Fruit fly (Drosophila melanogaster) whole organism, embryonic: ENCODE measurements around the gene Jhbp16.

ENCODE experiments used
- Antp ChIP-seq: fragments of 200-800 bp; sonication (Bioruptor generic); optimal IDR thresholded peaks from 3 replicates; lab custom pipeline; 2016; ENCODE audit warnings: missing biosample characterization, missing genetic modification characterization
- CG10543 ChIP-seq: fragments of 200-800 bp; sonication (Bioruptor generic); optimal IDR thresholded peaks from 3 replicates; lab custom pipeline; 2017; ENCODE audit warnings: missing biosample characterization, mild to moderate bottlenecking, missing genetic modification characterization, moderate library complexity
- CG11085 ChIP-seq: fragments of 200-800 bp; sonication (Bioruptor generic); IDR thresholded peaks from 2 replicates; pipeline ENCODE4 v1.3.6; 2022; ENCODE audit warnings: missing biosample characterization, missing genetic modification characterization
- CG12236 ChIP-seq: fragments of 200-800 bp; sonication (Bioruptor generic); optimal IDR thresholded peaks from 2 replicates; lab custom pipeline; 2016; ENCODE audit warnings: missing biosample characterization, missing genetic modification characterization
- CG12769 ChIP-seq: fragments of 200-800 bp; sonication (Bioruptor generic); optimal IDR thresholded peaks from 2 replicates; lab custom pipeline; 2019; ENCODE audit warnings: missing biosample characterization, mild to moderate bottlenecking, missing genetic modification characterization, moderate library complexity
- CG13287 ChIP-seq: fragments of 200-800 bp; sonication (Bioruptor generic); IDR thresholded peaks from 2 replicates; pipeline ENCODE4 v1.3.6; 2022; ENCODE audit warnings: missing biosample characterization, missing genetic modification characterization; ENCODE audit not compliant: partially characterized antibody
- CG1603 ChIP-seq: fragments of 200-800 bp; sonication (Bioruptor generic); optimal IDR thresholded peaks from 2 replicates; lab custom pipeline; 2019; ENCODE audit warnings: missing biosample characterization, mild to moderate bottlenecking, missing genetic modification characterization, moderate library complexity
- CG17186 ChIP-seq: fragments of 200-800 bp; sonication (Bioruptor generic); optimal IDR thresholded peaks from 3 replicates; lab custom pipeline; 2017; ENCODE audit warnings: missing biosample characterization, missing genetic modification reagents, missing genetic modification characterization
- CG18011 ChIP-seq: fragments of 200-800 bp; sonication (Bioruptor generic); optimal IDR thresholded peaks from 2 replicates; lab custom pipeline; 2017; ENCODE audit warnings: missing biosample characterization, missing genetic modification characterization, mild to moderate bottlenecking, moderate library complexity, missing genotype
- CG2199 ChIP-seq: fragments of 200-800 bp; sonication (Bioruptor generic); IDR thresholded peaks from 3 replicates; pipeline ENCODE4 v1.3.6; 2022; ENCODE audit warnings: missing biosample characterization, missing genetic modification characterization
- CG31224 ChIP-seq: fragments of 200-800 bp; sonication (Bioruptor generic); IDR thresholded peaks from 2 replicates; pipeline ENCODE4 v1.3.6; 2022; ENCODE audit warnings: missing biosample characterization, missing genetic modification characterization
- CG3407 ChIP-seq: fragments of 200-800 bp; sonication (Bioruptor generic); optimal IDR thresholded peaks from 2 replicates; lab custom pipeline; 2018; ENCODE audit warnings: missing biosample characterization, mild to moderate bottlenecking, missing genetic modification characterization
- CG4404 ChIP-seq: fragments of 200-800 bp; sonication (Bioruptor generic); IDR thresholded peaks from 2 replicates; pipeline ENCODE4 v1.3.6; 2022; ENCODE audit warnings: missing biosample characterization, missing genetic modification characterization
- CG6175 ChIP-seq: fragments of 200-800 bp; sonication (Bioruptor generic); IDR thresholded peaks from 3 replicates; pipeline ENCODE4 v1.3.6; 2022; ENCODE audit warnings: missing biosample characterization, missing genetic modification characterization
- CG6791 ChIP-seq: fragments of 200-800 bp; sonication (Bioruptor generic); IDR thresholded peaks from 3 replicates; pipeline ENCODE4 v1.3.6; 2022; ENCODE audit warnings: missing biosample characterization, missing genetic modification characterization; ENCODE audit not compliant: partially characterized antibody
- CG8290 ChIP-seq, 3 experiments: fragments of 200-800 bp; sonication (Bioruptor generic); optimal IDR thresholded peaks; 2 replicates each; lab custom pipeline; 2016 to 2019; ENCODE audit warnings: missing biosample characterization in 3 of 3, missing genetic modification characterization in 3 of 3, mild to moderate bottlenecking in 2 of 3, moderate library complexity in 1 of 3
- CoRest ChIP-seq: fragments of 200-800 bp; sonication (Bioruptor generic); optimal IDR thresholded peaks from 3 replicates; lab custom pipeline; 2018; ENCODE audit warnings: missing biosample characterization, mild to moderate bottlenecking, missing genetic modification characterization, moderate library complexity
- Deaf1 ChIP-seq: fragments of 200-800 bp; optimal IDR thresholded peaks from 3 replicates; lab custom pipeline; 2019; ENCODE audit warnings: missing biosample characterization, mild to moderate bottlenecking, missing genetic modification characterization, moderate library complexity
- Ets65A ChIP-seq: fragments of 200-800 bp; sonication (Bioruptor generic); peaks from one replicate; lab custom pipeline; 2016; ENCODE audit warnings: missing biosample characterization, missing genetic modification characterization
- Gsc ChIP-seq: fragments of 200-800 bp; sonication (Bioruptor generic); IDR thresholded peaks from 2 replicates; pipeline ENCODE4 v1.3.6; 2022; ENCODE audit warnings: missing biosample characterization, missing genetic modification characterization
- HLH3B ChIP-seq: fragments of 200-800 bp; sonication (Bioruptor generic); IDR thresholded peaks from 2 replicates; pipeline ENCODE4 v1.3.6; 2022; ENCODE audit warnings: missing biosample characterization, missing genetic modification characterization
- Hr3 ChIP-seq: fragments of 200-800 bp; sonication (Bioruptor generic); optimal IDR thresholded peaks from 3 replicates; lab custom pipeline; 2016; ENCODE audit warnings: missing biosample characterization, missing genetic modification characterization
- Med ChIP-seq: fragments of 200-800 bp; sonication (Bioruptor generic); peaks from one replicate; lab custom pipeline; 2016; ENCODE audit warnings: missing biosample characterization, missing genetic modification characterization, mild to moderate bottlenecking, inconsistent platforms, moderate library complexity
- Trl ChIP-seq, 3 experiments: fragments of >200 bp in 2 of 3; fragments of 200-800 bp in 1 of 3; sonication (Bioruptor generic) in 1 of 3; optimal IDR thresholded peaks; 2 replicates in 1 of 3; 3 replicates in 2 of 3; lab custom pipeline; 2016 to 2017; ENCODE audit warnings: missing biosample characterization in 1 of 3, missing genetic modification characterization in 1 of 3
- Usf ChIP-seq: fragments of 200-800 bp; sonication (Bioruptor generic); optimal IDR thresholded peaks from 2 replicates; lab custom pipeline; 2017; ENCODE audit warnings: missing genotype, missing biosample characterization, missing genetic modification characterization
- Vsx1 ChIP-seq: fragments of 200-800 bp; sonication (Bioruptor generic); optimal IDR thresholded peaks from 2 replicates; lab custom pipeline; 2017; ENCODE audit warnings: missing biosample characterization, mild to moderate bottlenecking, missing genetic modification characterization, missing genetic modification reagents
- abd-A ChIP-seq: fragments of 200-800 bp; sonication (Bioruptor generic); optimal IDR thresholded peaks from 3 replicates; lab custom pipeline; 2019; ENCODE audit warnings: missing biosample characterization, mild to moderate bottlenecking, missing genetic modification characterization, moderate library complexity
- cg ChIP-seq: fragments of 200-800 bp; sonication (Bioruptor generic); optimal IDR thresholded peaks from 3 replicates; lab custom pipeline; 2019; ENCODE audit warnings: missing biosample characterization, mild to moderate bottlenecking, missing genetic modification characterization, moderate library complexity
- chinmo ChIP-seq: fragments of 200-800 bp; sonication (Bioruptor generic); IDR thresholded peaks from 4 replicates; pipeline ENCODE4 v1.3.6; 2022; ENCODE audit warnings: missing biosample characterization, missing genetic modification characterization; ENCODE audit not compliant: partially characterized antibody
- crol ChIP-seq: fragments of 200-800 bp; sonication (Bioruptor generic); IDR thresholded peaks from 2 replicates; pipeline ENCODE4 v1.3.6; 2022; ENCODE audit warnings: missing biosample characterization, missing genetic modification characterization
- disco-r ChIP-seq: fragments of 200-800 bp; sonication (Bioruptor generic); optimal IDR thresholded peaks from 2 replicates; lab custom pipeline; 2016; ENCODE audit warnings: missing biosample characterization, missing genetic modification characterization
- eve ChIP-seq, 2 experiments: fragments of >200 bp; optimal IDR thresholded peaks; 2 replicates each; lab custom pipeline; 2017; ENCODE audit warnings: missing biosample characterization in 2 of 2, missing genetic modification characterization in 2 of 2
- lola ChIP-seq, 3 experiments: fragments of >200 bp in 2 of 3; fragments of 200-800 bp in 1 of 3; sonication (Bioruptor generic) in 1 of 3; optimal IDR thresholded peaks; 2 replicates each; lab custom pipeline; 2017 to 2019; ENCODE audit warnings: missing biosample characterization in 3 of 3, missing genetic modification characterization in 3 of 3, mild to moderate bottlenecking in 1 of 3, moderate library complexity in 1 of 3
- nau ChIP-seq: fragments of 200-800 bp; sonication (Bioruptor generic); optimal IDR thresholded peaks from 3 replicates; lab custom pipeline; 2017; ENCODE audit warnings: missing biosample characterization, mild to moderate bottlenecking, missing genetic modification characterization, missing genetic modification reagents
- pnt ChIP-seq: fragments of 200-800 bp; sonication (Bioruptor generic); optimal IDR thresholded peaks from 3 replicates; lab custom pipeline; 2016; ENCODE audit warnings: missing biosample characterization, missing genetic modification characterization
- psq ChIP-seq: fragments of 200-800 bp; sonication (Bioruptor generic); optimal IDR thresholded peaks from 2 replicates; lab custom pipeline; 2017; ENCODE audit warnings: missing biosample characterization, missing genetic modification characterization
- scrt ChIP-seq: fragments of 200-800 bp; sonication (Bioruptor generic); optimal IDR thresholded peaks from 2 replicates; lab custom pipeline; 2018; ENCODE audit warnings: missing biosample characterization, mild to moderate bottlenecking, missing genetic modification characterization, moderate library complexity
- sens ChIP-seq: fragments of 200-800 bp; sonication (Bioruptor generic); peaks from one replicate; lab custom pipeline; 2016; ENCODE audit warnings: missing biosample characterization, missing genetic modification characterization
- sens-2 ChIP-seq: fragments of 200-800 bp; sonication (Bioruptor generic); IDR thresholded peaks from 2 replicates; pipeline ENCODE4 v1.3.6; 2022; ENCODE audit warnings: missing biosample characterization, missing genetic modification characterization
- seq ChIP-seq: fragments of 200-800 bp; sonication (Bioruptor generic); IDR thresholded peaks from 2 replicates; pipeline ENCODE4 v1.3.6; 2022; ENCODE audit warnings: missing biosample characterization, missing genetic modification characterization
- sim ChIP-seq: fragments of 200-800 bp; sonication (Bioruptor generic); IDR thresholded peaks from 2 replicates; pipeline ENCODE4 v1.3.6; 2022; ENCODE audit warnings: missing biosample characterization, missing genetic modification characterization
- sqz ChIP-seq: fragments of 200-800 bp; sonication (Bioruptor generic); optimal IDR thresholded peaks from 3 replicates; lab custom pipeline; 2018; ENCODE audit warnings: missing biosample characterization, mild to moderate bottlenecking, missing genetic modification characterization
- stwl ChIP-seq: fragments of 200-800 bp; sonication (Bioruptor generic); optimal IDR thresholded peaks from 3 replicates; lab custom pipeline; 2018; ENCODE audit warnings: missing biosample characterization, mild to moderate bottlenecking, missing genetic modification characterization, moderate library complexity
- tio ChIP-seq: fragments of 200-800 bp; sonication (Bioruptor generic); optimal IDR thresholded peaks from 2 replicates; lab custom pipeline; 2017; ENCODE audit warnings: missing biosample characterization, missing genetic modification characterization, inconsistent platforms
- toy ChIP-seq: fragments of 200-800 bp; sonication (Bioruptor generic); IDR thresholded peaks from 2 replicates; pipeline ENCODE4 v1.3.6; 2022; ENCODE audit warnings: missing biosample characterization, missing genetic modification characterization
- vvl ChIP-seq: fragments of 200-800 bp; sonication (Bioruptor generic); IDR thresholded peaks from 2 replicates; pipeline ENCODE4 v1.3.6; 2022; ENCODE audit warnings: missing biosample characterization, missing genetic modification characterization
- wor ChIP-seq: fragments of 200-800 bp; sonication (Bioruptor generic); IDR thresholded peaks from 2 replicates; pipeline ENCODE4 v1.3.6; 2022; ENCODE audit warnings: missing biosample characterization, missing genetic modification characterization

Gene Jhbp16

dm6 chr3R:21619745-21620144 lies 44.4 kb upstream of the Jhbp16 start (continued):
- no peak for TF ChIP-seq sqz
- TF ChIP-seq CG1603 (tag; lab: Kevin White, UChicago): peak; percentile 39
- no peak for TF ChIP-seq seq
- no peak for TF ChIP-seq sens-2 (GFP tag; lab: Robert Waterston, UW)
- peak in 1 of 3 experiments; percentile 12 for TF ChIP-seq lola (GFP tag; optimal IDR thresholded peaks at IDR 0.05; lab: Kevin White, UChicago)
- no peak for TF ChIP-seq CG13287
- TF ChIP-seq eve (GFP tag; optimal IDR thresholded peaks at IDR 0.05; lab: Kevin White, UChicago): peak in 1 of 2 experiments; percentile 54
- peak; percentile 3 for TF ChIP-seq stwl (tag; lab: Kevin White, UChicago)
- TF ChIP-seq CG6175 (GFP tag; lab: Robert Waterston, UW): no peak
- no peak for TF ChIP-seq CG8290 (GFP tag; optimal IDR thresholded peaks at IDR 0.05; lab: Kevin White, UChicago)
- peak in 1 of 2 experiments; percentile 50 for TF ChIP-seq CG8290 (tag; optimal IDR thresholded peaks at IDR 0.05; lab: Kevin White, UChicago)
- TF ChIP-seq wor (GFP tag; lab: Robert Waterston, UW): no peak
- TF ChIP-seq HLH3B (GFP tag; lab: Robert Waterston, UW): no peak
- TF ChIP-seq CG4404 (GFP tag; lab: Robert Waterston, UW): no peak
- TF ChIP-seq psq (GFP tag; lab: Kevin White, UChicago): no peak
- TF ChIP-seq CG12236 (GFP tag; lab: Kevin White, UChicago): no peak
- peak; percentile 31 for TF ChIP-seq CG17186 (GFP tag; lab: Kevin White, UChicago)
- peak; percentile 31 for TF ChIP-seq Vsx1 (GFP tag; lab: Kevin White, UChicago)
- TF ChIP-seq toy (GFP tag; lab: Robert Waterston, UW): no peak
- TF ChIP-seq cg: no peak
- TF ChIP-seq CG6791 (GFP tag; lab: Robert Waterston, UW): no peak
- no peak for TF ChIP-seq pnt
- TF ChIP-seq CG11085 (GFP tag; lab: Robert Waterston, UW): no peak

dm6 chr3R:21621448-21621847 lies 42.7 kb upstream of the Jhbp16 start:
- TF ChIP-seq CG2199 (GFP tag; lab: Robert Waterston, UW) (0 out of 3 replicates have a peak, but pooled peaks have one; percentile 61), tio (no peak), Trl (optimal IDR thresholded peaks at IDR 0.05; lab: Kevin White, UChicago) (peak in 1 of 2 experiments; percentile 26), Trl (GFP tag; optimal IDR thresholded peaks at IDR 0.05; lab: Kevin White, UChicago) (no peak), cg (peak; percentile 14), Deaf1 (tag; lab: Kevin White, UChicago) (peak; percentile 68), Antp (GFP tag; lab: Kevin White, UChicago) (no peak)

dm6 chr3R:21624352-21624954 lies 39.7 kb upstream of the Jhbp16 start:
- TF ChIP-seq CG3407 (no peak), abd-A (tag; lab: Kevin White, UChicago) (peak; percentile 45), scrt (GFP tag; lab: Kevin White, UChicago) (no peak), disco-r (GFP tag; lab: Kevin White, UChicago) (no peak), CG31224 (no peak), chinmo (GFP tag; lab: Robert Waterston, UW) (0 out of 4 replicates have a peak, but pooled peaks have one; percentile 78), nau (GFP tag; lab: Kevin White, UChicago) (no peak), CG1603 (tag; lab: Kevin White, UChicago) (no peak), Gsc (GFP tag; lab: Robert Waterston, UW) (no peak), vvl (GFP tag; lab: Robert Waterston, UW) (no peak), CG12769 (tag; lab: Kevin White, UChicago) (peak; percentile 37), Med (GFP tag; lab: Kevin White, UChicago) (peak; percentile 64), sim (GFP tag; lab: Robert Waterston, UW) (no peak), sens (GFP tag; lab: Kevin White, UChicago) (peak; percentile 39), Usf (GFP tag; lab: Kevin White, UChicago) (no peak), Deaf1 (tag; lab: Kevin White, UChicago) (peak; percentile 65), CG10543 (GFP tag; lab: Kevin White, UChicago) (peak; percentile 80), CoRest (tag; lab: Kevin White, UChicago) (no peak), Hr3 (GFP tag; lab: Kevin White, UChicago) (no peak), CG6175 (GFP tag; lab: Robert Waterston, UW) (peak; percentile 81; the same call in 2 of the 3 replicates), CG18011 (no peak), crol (GFP tag; lab: Robert Waterston, UW) (peak; percentile 13; the same call in 1 of the 2 replicates), Ets65A (GFP tag; lab: Kevin White, UChicago) (no peak)
